Fruit fly (Drosophila melanogaster) whole organism, embryonic: ENCODE measurements around the gene CG1943.

ENCODE experiments used
- Abd-B ChIP-seq: fragments of 200-800 bp; sonication (Bioruptor generic); optimal IDR thresholded peaks from 2 replicates; lab custom pipeline; 2018; ENCODE audit warnings: missing biosample characterization, mild to moderate bottlenecking, missing genetic modification characterization, moderate library complexity
- B-H1 ChIP-seq: fragments of 200-800 bp; sonication (Bioruptor generic); IDR thresholded peaks from 3 replicates; pipeline ENCODE4 v1.3.6; 2022; ENCODE audit warnings: missing biosample characterization, missing genetic modification characterization
- CG10274 ChIP-seq: fragments of 200-800 bp; sonication (Bioruptor generic); optimal IDR thresholded peaks from 3 replicates; lab custom pipeline; 2017; ENCODE audit warnings: missing biosample characterization, mild to moderate bottlenecking, missing genetic modification characterization
- CG10321 ChIP-seq: fragments of 200-800 bp; sonication (Bioruptor generic); IDR thresholded peaks from 2 replicates; pipeline ENCODE4 v1.3.6; 2022; ENCODE audit warnings: missing biosample characterization, missing genetic modification characterization
- CG11247 ChIP-seq: fragments of 200-800 bp; sonication (Bioruptor generic); IDR thresholded peaks from 2 replicates; pipeline ENCODE4 v1.3.6; 2022; ENCODE audit warnings: missing biosample characterization, missing genetic modification characterization
- CG12391 ChIP-seq: fragments of 200-800 bp; sonication (Bioruptor generic); optimal IDR thresholded peaks from 3 replicates; lab custom pipeline; 2018; ENCODE audit warnings: missing biosample characterization, mild to moderate bottlenecking, missing genetic modification characterization, moderate library complexity
- CG15696 ChIP-seq: fragments of 200-800 bp; sonication (Bioruptor generic); optimal IDR thresholded peaks from 2 replicates; lab custom pipeline; 2019; ENCODE audit warnings: missing biosample characterization, mild to moderate bottlenecking, missing genetic modification characterization, moderate library complexity
- CG16863 ChIP-seq: fragments of 200-800 bp; sonication (Bioruptor generic); optimal IDR thresholded peaks from 3 replicates; lab custom pipeline; 2016; ENCODE audit warnings: missing biosample characterization, missing genetic modification characterization
- CG18599 ChIP-seq: fragments of 200-800 bp; sonication (Bioruptor generic); optimal IDR thresholded peaks from 3 replicates; lab custom pipeline; 2017; ENCODE audit warnings: missing biosample characterization, missing genetic modification characterization, mild to moderate bottlenecking, moderate library complexity, missing genetic modification reagents
- CG2678 ChIP-seq: fragments of 200-800 bp; sonication (Bioruptor generic); optimal IDR thresholded peaks from 3 replicates; lab custom pipeline; 2019; ENCODE audit warnings: missing biosample characterization, mild to moderate bottlenecking, missing genetic modification characterization, moderate library complexity
- CG31224 ChIP-seq: fragments of 200-800 bp; sonication (Bioruptor generic); IDR thresholded peaks from 2 replicates; pipeline ENCODE4 v1.3.6; 2022; ENCODE audit warnings: missing biosample characterization, missing genetic modification characterization
- CG31388 ChIP-seq: fragments of 200-800 bp; sonication (Bioruptor generic); optimal IDR thresholded peaks from 2 replicates; lab custom pipeline; 2016; ENCODE audit warnings: missing biosample characterization, missing genetic modification characterization
- CG33557 ChIP-seq: fragments of 200-800 bp; sonication (Bioruptor generic); optimal IDR thresholded peaks from 2 replicates; lab custom pipeline; 2019; ENCODE audit warnings: missing biosample characterization, mild to moderate bottlenecking, missing genetic modification characterization, moderate library complexity
- CG3726 ChIP-seq: fragments of 200-800 bp; sonication (Bioruptor generic); IDR thresholded peaks from 3 replicates; pipeline ENCODE4, ENCODE4 v1.3.6; 2022; ENCODE audit warnings: missing biosample characterization, missing genetic modification characterization
- CG4360 ChIP-seq: fragments of 200-800 bp; sonication (Bioruptor generic); IDR thresholded peaks from 2 replicates; pipeline ENCODE4 v1.3.6; 2022; ENCODE audit warnings: missing biosample characterization, missing genetic modification characterization
- CG4404 ChIP-seq: fragments of 200-800 bp; sonication (Bioruptor generic); IDR thresholded peaks from 2 replicates; pipeline ENCODE4 v1.3.6; 2022; ENCODE audit warnings: missing biosample characterization, missing genetic modification characterization
- CG7556 ChIP-seq: fragments of 200-800 bp; sonication (Bioruptor generic); optimal IDR thresholded peaks from 2 replicates; lab custom pipeline; 2017; ENCODE audit warnings: missing biosample characterization, mild to moderate bottlenecking, missing genetic modification characterization
- CG7839 ChIP-seq: fragments of 200-800 bp; sonication (Bioruptor generic); optimal IDR thresholded peaks from 3 replicates; lab custom pipeline; 2018; ENCODE audit warnings: missing biosample characterization, mild to moderate bottlenecking, missing genetic modification characterization, moderate library complexity
- CG8281 ChIP-seq: fragments of 200-800 bp; sonication (Bioruptor generic); optimal IDR thresholded peaks from 2 replicates; lab custom pipeline; 2018; ENCODE audit warnings: missing biosample characterization, mild to moderate bottlenecking, missing genetic modification characterization, moderate library complexity
- CG9817 ChIP-seq: fragments of 200-800 bp; sonication (Bioruptor generic); optimal IDR thresholded peaks from 2 replicates; lab custom pipeline; 2018; ENCODE audit warnings: missing biosample characterization, mild to moderate bottlenecking, missing genetic modification characterization, moderate library complexity
- CTCF ChIP-seq: fragments of 200-800 bp; sonication (Bioruptor generic); optimal IDR thresholded peaks from 2 replicates; lab custom pipeline; 2017; ENCODE audit warnings: missing biosample characterization, mild to moderate bottlenecking, missing genetic modification characterization, moderate library complexity
- CoRest ChIP-seq: fragments of 200-800 bp; sonication (Bioruptor generic); optimal IDR thresholded peaks from 3 replicates; lab custom pipeline; 2018; ENCODE audit warnings: missing biosample characterization, mild to moderate bottlenecking, missing genetic modification characterization, moderate library complexity
- Doc2 ChIP-seq: fragments of 200-800 bp; sonication (Bioruptor generic); IDR thresholded peaks from 2 replicates; pipeline ENCODE4 v1.3.6; 2022; ENCODE audit warnings: missing biosample characterization, missing genetic modification characterization
- Dp ChIP-seq: fragments of 200-800 bp; sonication (Bioruptor generic); optimal IDR thresholded peaks from 2 replicates; lab custom pipeline; 2018; ENCODE audit warnings: missing biosample characterization, mild to moderate bottlenecking, missing genetic modification characterization, moderate library complexity
- Ets65A ChIP-seq: fragments of 200-800 bp; sonication (Bioruptor generic); peaks from one replicate; lab custom pipeline; 2016; ENCODE audit warnings: missing biosample characterization, missing genetic modification characterization
- GATAe ChIP-seq: fragments of 200-800 bp; sonication (Bioruptor generic); conservative IDR thresholded peaks from 2 replicates; pipeline ENCODE4 v1.3.6; 2022; ENCODE audit warnings: missing biosample characterization, missing genetic modification characterization
- H2.0 ChIP-seq: fragments of 200-800 bp; sonication (Bioruptor generic); IDR thresholded peaks from 2 replicates; pipeline ENCODE4 v1.3.6; 2022; ENCODE audit warnings: missing biosample characterization, missing genetic modification characterization
- Hr51 ChIP-seq, 2 experiments: fragments of 200-800 bp; sonication (Bioruptor generic); optimal IDR thresholded peaks; 2 replicates in 1 of 2; 3 replicates in 1 of 2; lab custom pipeline; 2016 to 2018; ENCODE audit warnings: missing biosample characterization in 2 of 2, missing genetic modification characterization in 2 of 2, mild to moderate bottlenecking in 1 of 2, moderate library complexity in 1 of 2
- Hsf ChIP-seq: fragments of 200-800 bp; sonication (Bioruptor generic); optimal IDR thresholded peaks from 3 replicates; lab custom pipeline; 2016; ENCODE audit warnings: missing biosample characterization, missing genetic modification characterization
- Med ChIP-seq: fragments of 200-800 bp; sonication (Bioruptor generic); peaks from one replicate; lab custom pipeline; 2016; ENCODE audit warnings: missing biosample characterization, missing genetic modification characterization, mild to moderate bottlenecking, inconsistent platforms, moderate library complexity
- Stat92E ChIP-seq, 3 experiments: fragments of >200 bp in 2 of 3; fragments of 200-800 bp in 1 of 3; sonication (Bioruptor generic) in 1 of 3; optimal IDR thresholded peaks; 2 replicates each; lab custom pipeline; 2017 to 2019; ENCODE audit warnings: missing biosample characterization in 3 of 3, missing genetic modification characterization in 3 of 3, mild to moderate bottlenecking in 1 of 3, moderate library complexity in 1 of 3
- Xbp1 ChIP-seq: fragments of 200-800 bp; sonication (Bioruptor generic); optimal IDR thresholded peaks from 3 replicates; lab custom pipeline; 2016; ENCODE audit warnings: missing biosample characterization, mild to moderate bottlenecking, missing genetic modification characterization
- corto ChIP-seq: fragments of 200-800 bp; sonication (Bioruptor generic); optimal IDR thresholded peaks from 2 replicates; lab custom pipeline; 2016; ENCODE audit warnings: missing biosample characterization, mild to moderate bottlenecking, missing genetic modification characterization, moderate library complexity
- dpn ChIP-seq, 2 experiments: fragments of 200-800 bp; sonication (Bioruptor generic); optimal IDR thresholded peaks; 3 replicates each; lab custom pipeline; 2016; ENCODE audit warnings: missing biosample characterization in 2 of 2, missing genetic modification characterization in 2 of 2
- gem ChIP-seq: fragments of 200-800 bp; sonication (Bioruptor generic); optimal IDR thresholded peaks from 2 replicates; lab custom pipeline; 2019; ENCODE audit warnings: missing biosample characterization, mild to moderate bottlenecking, missing genetic modification characterization, moderate library complexity
- hbn ChIP-seq: fragments of 200-800 bp; sonication (Bioruptor generic); IDR thresholded peaks from 2 replicates; pipeline ENCODE4 v1.3.6; 2022; ENCODE audit warnings: missing biosample characterization, missing genetic modification characterization; ENCODE audit not compliant: partially characterized antibody
- hkb ChIP-seq, 2 experiments: fragments of 200-800 bp in 1 of 2; fragments of >200 bp in 1 of 2; sonication (Bioruptor generic) in 1 of 2; IDR thresholded peaks in 1 of 2; optimal IDR thresholded peaks in 1 of 2; 2 replicates each; pipeline versions ENCODE4 v1.3.6 to Lab custom; 2017 to 2022; ENCODE audit warnings: missing biosample characterization in 1 of 2, missing genetic modification characterization in 1 of 2
- ind ChIP-seq: fragments of 200-800 bp; sonication (Bioruptor generic); optimal IDR thresholded peaks from 3 replicates; lab custom pipeline; 2016; ENCODE audit warnings: missing biosample characterization, missing genetic modification characterization
- lov ChIP-seq, 2 experiments: fragments of 200-800 bp in 1 of 2; fragments of >200 bp in 1 of 2; sonication (Bioruptor generic) in 1 of 2; IDR thresholded peaks in 1 of 2; optimal IDR thresholded peaks in 1 of 2; 2 replicates in 1 of 2; 3 replicates in 1 of 2; pipeline versions ENCODE4 v1.3.6 to Lab custom; 2017 to 2022; ENCODE audit warnings: missing biosample characterization in 1 of 2, missing genetic modification characterization in 1 of 2
- otp ChIP-seq: fragments of 200-800 bp; sonication (Bioruptor generic); IDR thresholded peaks from 3 replicates; pipeline ENCODE4, ENCODE4 v1.3.6; 2022; ENCODE audit warnings: missing biosample characterization, missing genetic modification characterization
- pfk ChIP-seq: fragments of 200-800 bp; sonication (Bioruptor generic); optimal IDR thresholded peaks from 2 replicates; lab custom pipeline; 2018; ENCODE audit warnings: missing biosample characterization, mild to moderate bottlenecking, missing genetic modification characterization, moderate library complexity
- ranshi ChIP-seq: fragments of 200-800 bp; sonication (Bioruptor generic); IDR thresholded peaks from 2 replicates; pipeline ENCODE4 v1.3.6; 2022; ENCODE audit warnings: missing biosample characterization, missing genetic modification characterization
- salm ChIP-seq: fragments of 200-800 bp; sonication (Bioruptor generic); optimal IDR thresholded peaks from 2 replicates; lab custom pipeline; 2018; ENCODE audit warnings: missing biosample characterization, mild to moderate bottlenecking, missing genetic modification characterization
- schlank ChIP-seq: fragments of 200-800 bp; sonication (Bioruptor generic); optimal IDR thresholded peaks from 2 replicates; lab custom pipeline; 2018; ENCODE audit warnings: missing biosample characterization, mild to moderate bottlenecking, missing genetic modification characterization
- sens ChIP-seq: fragments of 200-800 bp; sonication (Bioruptor generic); peaks from one replicate; lab custom pipeline; 2016; ENCODE audit warnings: missing biosample characterization, missing genetic modification characterization
- shn ChIP-seq: fragments of 200-800 bp; sonication (Bioruptor generic); optimal IDR thresholded peaks from 3 replicates; lab custom pipeline; 2016; ENCODE audit warnings: missing biosample characterization, missing genetic modification characterization
- sqz ChIP-seq: fragments of 200-800 bp; sonication (Bioruptor generic); optimal IDR thresholded peaks from 3 replicates; lab custom pipeline; 2018; ENCODE audit warnings: missing biosample characterization, mild to moderate bottlenecking, missing genetic modification characterization
- sr ChIP-seq: fragments of 200-800 bp; sonication (Bioruptor generic); IDR thresholded peaks from 3 replicates; pipeline ENCODE4 v1.3.6; 2022; ENCODE audit warnings: missing biosample characterization, missing genetic modification characterization
- tio ChIP-seq: fragments of 200-800 bp; sonication (Bioruptor generic); optimal IDR thresholded peaks from 2 replicates; lab custom pipeline; 2017; ENCODE audit warnings: missing biosample characterization, missing genetic modification characterization, inconsistent platforms
- wdn ChIP-seq: fragments of 200-800 bp; sonication (Bioruptor generic); IDR thresholded peaks from 2 replicates; pipeline ENCODE4 v1.3.6; 2022; ENCODE audit warnings: missing biosample characterization, missing genetic modification characterization

The CG1943 gene

dm6 chr3R:7067092-7067491, 7.6 kb upstream of the CG1943 start, which contains the start of the genes CG1105 and CG1965 (continued):
- TF ChIP-seq H2.0 (peak; percentile 93), hkb (optimal IDR thresholded peaks at IDR 0.05; lab: Kevin White, UChicago) (peak; percentile 64), hkb (GFP tag; IDR thresholded peaks at IDR 0.05; lab: Robert Waterston, UW) (peak; percentile 84), CG15696 (tag; lab: Kevin White, UChicago) (peak; percentile 96), shn (GFP tag; lab: Kevin White, UChicago) (peak; percentile 94), CG9817 (tag; lab: Kevin White, UChicago) (peak; percentile 94), CoRest (tag; lab: Kevin White, UChicago) (peak; percentile 95), sens (peak; percentile 99), Ets65A (GFP tag; lab: Kevin White, UChicago) (peak; percentile 99), corto (GFP tag; lab: Kevin White, UChicago) (no peak), hbn (GFP tag; lab: Robert Waterston, UW) (peak; percentile 99), CG31388 (peak; percentile 90), Hr51 (GFP tag; optimal IDR thresholded peaks at IDR 0.05; lab: Kevin White, UChicago) (peak; percentile 94 to 96), CG3726 (GFP tag; lab: Robert Waterston, UW) (peak; percentile 86; the same call in 2 of the 3 replicates), CG16863 (GFP tag; lab: Kevin White, UChicago) (peak; percentile 88), ranshi (GFP tag; lab: Robert Waterston, UW) (peak; percentile 95), Med (GFP tag; lab: Kevin White, UChicago) (peak; percentile 99), Xbp1 (GFP tag; lab: Kevin White, UChicago) (peak; percentile 97), Doc2 (peak; percentile 70; the same call in 1 of the 2 replicates), CG10321 (GFP tag; lab: Robert Waterston, UW) (peak; percentile 67), CG33557 (GFP tag; lab: Kevin White, UChicago) (peak; percentile 86), CG4404 (GFP tag; lab: Robert Waterston, UW) (peak; percentile 97), CTCF (GFP tag; lab: Kevin White, UChicago) (peak; percentile 67), tio (peak; percentile 90), schlank (peak; percentile 53), Abd-B (GFP tag; lab: Kevin White, UChicago) (peak; percentile 95), dpn (GFP tag; optimal IDR thresholded peaks at IDR 0.05; lab: Kevin White, UChicago) (peak; percentile 96 to 97), CG7839 (peak; percentile 91), CG11247 (GFP tag; lab: Robert Waterston, UW) (peak; percentile 93), GATAe (peak; percentile 65), CG10274 (GFP tag; lab: Kevin White, UChicago) (peak; percentile 61), CG31224 (GFP tag; lab: Robert Waterston, UW) (peak; percentile 86), Stat92E (GFP tag; optimal IDR thresholded peaks at IDR 0.05; lab: Kevin White, UChicago) (peak in 1 of 3 experiments; percentile 83), Dp (GFP tag; lab: Kevin White, UChicago) (peak; percentile 57), lov (optimal IDR thresholded peaks at IDR 0.05; lab: Kevin White, UChicago) (no peak), lov (GFP tag; IDR thresholded peaks at IDR 0.05; lab: Robert Waterston, UW) (peak; percentile 71; the same call in 1 of the 3 replicates), sr (GFP tag; lab: Robert Waterston, UW) (no peak; the same call in 2 of the 3 replicates), ind (peak; percentile 97), CG7556 (GFP tag; lab: Kevin White, UChicago) (peak; percentile 85), gem (tag; lab: Kevin White, UChicago) (peak; percentile 96), CG2678 (tag; lab: Kevin White, UChicago) (peak; percentile 91), CG12391 (tag; lab: Kevin White, UChicago) (peak; percentile 97), CG4360 (peak; percentile 58), Hsf (GFP tag; lab: Kevin White, UChicago) (peak; percentile 97), otp (peak; percentile 83), salm (tag; lab: Kevin White, UChicago) (peak; percentile 82), CG8281 (tag; lab: Kevin White, UChicago) (peak; percentile 65), CG18599 (GFP tag; lab: Kevin White, UChicago) (peak; percentile 90), sqz (GFP tag; lab: Kevin White, UChicago) (no peak), pfk (GFP tag; lab: Kevin White, UChicago) (no peak), wdn (GFP tag; lab: Robert Waterston, UW) (peak; percentile 79), B-H1 (peak; percentile 92)
